Worm (Caenorhabditis elegans) whole organism, early embryonic: ENCODE data around the gene aqp-10.

Experiments
- F13C5.2 ChIP-seq: sonication (generic microtip); optimal IDR thresholded peaks from 2 replicates; lab custom pipeline; 2017; ENCODE audit warnings: mild to moderate bottlenecking, missing genetic modification characterization, inconsistent platforms, missing compliant biosample characterization
- aly-1 ChIP-seq: sonication (generic microtip); optimal IDR thresholded peaks from 2 replicates; lab custom pipeline; 2016; ENCODE audit warnings: missing genetic modification characterization, missing compliant biosample characterization
- ama-1 ChIP-seq: fragments of 150-350 bp; optimal IDR thresholded peaks from 2 replicates; lab custom pipeline; 2014
- ets-7 ChIP-seq: sonication (generic microtip); optimal IDR thresholded peaks from 2 replicates; lab custom pipeline; 2016; ENCODE audit warnings: missing genotype, missing genetic modification characterization, missing compliant biosample characterization
- flt-1 ChIP-seq: fragments of 200-800 bp; sonication (Bioruptor generic); IDR thresholded peaks from 2 replicates; pipeline ENCODE4 v1.3.6; 2022; ENCODE audit warnings: missing genetic modification characterization, missing compliant biosample characterization
- hmg-4 ChIP-seq: fragments of 200-800 bp; sonication (Bioruptor generic); optimal IDR thresholded peaks from 2 replicates; lab custom pipeline; 2018; ENCODE audit warnings: mild to moderate bottlenecking, missing genetic modification characterization, missing compliant biosample characterization
- hnd-1 ChIP-seq: sonication (generic microtip); optimal IDR thresholded peaks from 2 replicates; lab custom pipeline; 2016; ENCODE audit warnings: missing genetic modification characterization, missing compliant biosample characterization
- pes-1 ChIP-seq: fragments of 200-800 bp; sonication (Bioruptor generic); IDR thresholded peaks from 2 replicates; pipeline ENCODE4 v1.3.6; 2022; ENCODE audit warnings: missing genetic modification reagents, missing genetic modification characterization, missing compliant biosample characterization
- scrt-1 ChIP-seq: fragments of 200-800 bp; sonication (Bioruptor generic); IDR thresholded peaks from 2 replicates; pipeline ENCODE4 v1.3.6; 2022; ENCODE audit warnings: missing genetic modification characterization, missing compliant biosample characterization
- sea-1 ChIP-seq: fragments of 200-800 bp; sonication (Bioruptor generic); conservative IDR thresholded peaks from 2 replicates; pipeline ENCODE4 v1.3.6; 2022; ENCODE audit warnings: missing genetic modification characterization, missing compliant biosample characterization

DNA sequence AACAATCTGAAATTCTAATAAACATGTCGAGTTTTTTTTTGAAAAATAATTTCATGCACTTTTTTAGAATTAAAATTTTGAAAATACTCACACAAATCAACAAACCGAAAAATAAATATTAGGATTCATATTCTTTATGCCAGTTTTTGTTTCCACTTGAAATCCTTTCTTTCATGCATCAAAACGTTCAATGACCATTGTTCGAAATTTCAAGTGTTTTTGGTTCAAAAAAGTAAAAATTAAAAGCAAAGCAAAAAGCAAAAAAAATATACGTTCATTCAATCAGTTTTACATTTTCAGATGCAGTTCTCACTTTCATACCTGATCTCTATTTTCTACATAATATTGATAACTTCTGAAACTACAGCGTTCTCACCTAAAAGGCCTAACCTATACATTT lies 15.9 kb downstream of the aqp-10 start, which contains the start of gene ZK1321.1:
- TF ChIP-seq flt-1 = no peak
- no peak for TF ChIP-seq pes-1 (GFP tag; lab: Robert Waterston, UW)
- no peak for TF ChIP-seq sea-1 (GFP tag; lab: Robert Waterston, UW)
- no peak for TF ChIP-seq aly-1
- no peak for TF ChIP-seq ets-7 (tag; lab: Kevin White, UChicago)
- no peak for TF ChIP-seq scrt-1 (GFP tag; lab: Robert Waterston, UW)
- no peak for TF ChIP-seq hmg-4 (GFP tag; lab: Kevin White, UChicago)
- no peak for TF ChIP-seq ama-1
- no peak for TF ChIP-seq hnd-1 (tag; lab: Kevin White, UChicago)
- no peak for TF ChIP-seq F13C5.2 (tag; lab: Kevin White, UChicago)
